Fruit fly (Drosophila melanogaster): ENCODE data around the gene CG31021.

DNA sequence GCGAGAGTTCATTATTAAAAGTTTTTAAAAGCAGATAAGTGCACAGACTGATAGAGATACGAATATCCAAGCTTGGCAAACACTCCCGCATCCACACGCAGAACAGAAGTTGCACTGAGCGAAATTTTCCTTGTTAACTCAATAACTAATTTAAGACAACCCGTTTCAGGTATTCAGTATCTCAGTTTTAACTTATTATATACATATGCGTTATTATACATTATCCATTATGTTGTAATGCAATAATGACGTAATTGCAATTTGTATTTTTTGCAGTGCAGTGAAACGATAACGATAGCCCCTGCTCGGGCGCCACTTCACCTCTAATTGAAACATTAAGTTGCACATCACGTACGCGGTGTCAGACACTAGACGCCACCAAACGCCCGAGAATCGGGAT, 41.2 kb downstream of the CG31021 start:
- peak; percentile 6 for TF ChIP-seq CG32006 (GFP tag; optimal IDR thresholded peaks at IDR 0.05)
- TF ChIP-seq Sox102F (GFP tag; optimal IDR thresholded peaks at IDR 0.05): no peak
- TF ChIP-seq fd85E (GFP tag; optimal IDR thresholded peaks at IDR 0.05): no peak
- TF ChIP-seq cyc (GFP tag; optimal IDR thresholded peaks at IDR 0.05): no peak
- no peak for TF ChIP-seq spab (GFP tag; optimal IDR thresholded peaks at IDR 0.05)
- TF ChIP-seq CG34406 (GFP tag; optimal IDR thresholded peaks at IDR 0.05): no peak
- TF ChIP-seq CG15336 (GFP tag; IDR thresholded peaks at IDR 0.05): no peak
- no peak for TF ChIP-seq Lpt (GFP tag; optimal IDR thresholded peaks at IDR 0.05)
- TF ChIP-seq CG6854 (GFP tag; optimal IDR thresholded peaks at IDR 0.05): no peak

All from whole organism, prepupa.